Fruit fly (Drosophila melanogaster): ENCODE data around the gene CG13039.

The CG13039 gene

dm6 chr3L:16305820-16306650 is 20.5 kb downstream of the CG13039 start, which contains the start of the genes CG13043 and CG13063:
CG13043 (minus strand) TSS chr3L:16305870.
CG13063 (plus strand) TSS chr3L:16306600.
- TF ChIP-seq CG14711 (tag; optimal IDR thresholded peaks at IDR 0.05) (no peak), Clk (GFP tag; optimal IDR thresholded peaks at IDR 0.05) (no peak), cnc (optimal IDR thresholded peaks at IDR 0.05) (no peak), CG5204 (GFP tag; optimal IDR thresholded peaks at IDR 0.05) (no peak), bab1 (GFP tag; optimal IDR thresholded peaks at IDR 0.05) (no peak), kay (GFP tag; ENCODE audit: borderline replicate concordance) (no peak), toe (GFP tag; optimal IDR thresholded peaks at IDR 0.05) (no peak), ovo (GFP tag; optimal IDR thresholded peaks at IDR 0.05) (no peak), CG1620 (GFP tag; optimal IDR thresholded peaks at IDR 0.05) (no peak), cic (GFP tag; optimal IDR thresholded peaks at IDR 0.05) (no peak), CG7101 (tag; optimal IDR thresholded peaks at IDR 0.05) (no peak), CG7045 (GFP tag; optimal IDR thresholded peaks at IDR 0.05) (no peak), pad (GFP tag; optimal IDR thresholded peaks at IDR 0.05) (no peak), CG33017 (tag; optimal IDR thresholded peaks at IDR 0.05) (no peak), tj (GFP tag; optimal IDR thresholded peaks at IDR 0.05) (no peak), CG11617 (GFP tag; optimal IDR thresholded peaks at IDR 0.05) (no peak), Mnt (GFP tag; optimal IDR thresholded peaks at IDR 0.05) (no peak), Crg-1 (GFP tag; optimal IDR thresholded peaks at IDR 0.05) (no peak)

- TF ChIP-seq Crg-1 (GFP tag; optimal IDR thresholded peaks at IDR 0.05), result no peak
- TF ChIP-seq cnc (optimal IDR thresholded peaks at IDR 0.05), result no peak
- no peak for TF ChIP-seq CG33017 (tag; optimal IDR thresholded peaks at IDR 0.05)
- TF ChIP-seq CG7045 (GFP tag; optimal IDR thresholded peaks at IDR 0.05), result no peak
- no peak for TF ChIP-seq bab1 (GFP tag; optimal IDR thresholded peaks at IDR 0.05)
- TF ChIP-seq ovo (GFP tag; optimal IDR thresholded peaks at IDR 0.05), result no peak
- TF ChIP-seq pad (GFP tag; optimal IDR thresholded peaks at IDR 0.05), result no peak
- TF ChIP-seq kay (GFP tag; ENCODE audit: borderline replicate concordance), result no peak
- no peak for TF ChIP-seq CG12768 (GFP tag; optimal IDR thresholded peaks at IDR 0.05)
- no peak for TF ChIP-seq toe (GFP tag; optimal IDR thresholded peaks at IDR 0.05)
- no peak for TF ChIP-seq Hr96 (GFP tag; optimal IDR thresholded peaks at IDR 0.05)
These were observed 22.6 kb downstream of the CG13039 start, which contains the start of gene CG43249 for dm6 chr3L:16303982-16304381. CG43249 (plus strand) TSS chr3L:16304282.

- TF ChIP-seq bab1 (GFP tag; optimal IDR thresholded peaks at IDR 0.05) (no peak), cic (GFP tag; optimal IDR thresholded peaks at IDR 0.05) (no peak), CG33017 (tag; optimal IDR thresholded peaks at IDR 0.05) (no peak), Hr96 (GFP tag; optimal IDR thresholded peaks at IDR 0.05) (no peak), Crg-1 (GFP tag; optimal IDR thresholded peaks at IDR 0.05) (no peak), CG7045 (GFP tag; optimal IDR thresholded peaks at IDR 0.05) (no peak), CG1620 (GFP tag; optimal IDR thresholded peaks at IDR 0.05) (no peak), CG14711 (tag; optimal IDR thresholded peaks at IDR 0.05) (no peak), kay (GFP tag; ENCODE audit: borderline replicate concordance) (no peak), toe (GFP tag; optimal IDR thresholded peaks at IDR 0.05) (no peak), Clk (GFP tag; optimal IDR thresholded peaks at IDR 0.05) (no peak), ovo (GFP tag; optimal IDR thresholded peaks at IDR 0.05) (no peak), tj (GFP tag; optimal IDR thresholded peaks at IDR 0.05) (no peak), CG7101 (tag; optimal IDR thresholded peaks at IDR 0.05) (no peak), cnc (optimal IDR thresholded peaks at IDR 0.05) (no peak), CG5204 (GFP tag; optimal IDR thresholded peaks at IDR 0.05) (no peak), Mnt (GFP tag; optimal IDR thresholded peaks at IDR 0.05) (no peak)
These were observed 23.5 kb downstream of the CG13039 start, which contains the start of gene CG13044 for dm6 chr3L:16303078-16303477. CG13044 (minus strand) TSS chr3L:16303178.

- TF ChIP-seq pad (GFP tag; optimal IDR thresholded peaks at IDR 0.05), result no peak
- no peak for TF ChIP-seq CG11617 (GFP tag; optimal IDR thresholded peaks at IDR 0.05)
- TF ChIP-seq CG33017 (tag; optimal IDR thresholded peaks at IDR 0.05), result no peak
- TF ChIP-seq CG12768 (GFP tag; optimal IDR thresholded peaks at IDR 0.05), result no peak
- TF ChIP-seq bab1 (GFP tag; optimal IDR thresholded peaks at IDR 0.05), result no peak
- no peak for TF ChIP-seq cic (GFP tag; optimal IDR thresholded peaks at IDR 0.05)
- TF ChIP-seq tj (GFP tag; optimal IDR thresholded peaks at IDR 0.05), result no peak
- no peak for TF ChIP-seq toe (GFP tag; optimal IDR thresholded peaks at IDR 0.05)
- no peak for TF ChIP-seq cnc (optimal IDR thresholded peaks at IDR 0.05)
- no peak for TF ChIP-seq Mnt (GFP tag; optimal IDR thresholded peaks at IDR 0.05)
These were observed 25.4 kb downstream of the CG13039 start, which contains the start of gene CG4982 for dm6 chr3L:16301153-16301552. CG4982 (plus strand) TSS chr3L:16301453.

dm6 chr3L:16295447-16295846 is 31.1 kb downstream of the CG13039 start, which contains the start of gene CG4962:
CG4962 (minus strand) TSS chr3L:16295547.
- no peak for TF ChIP-seq CG33017 (tag; optimal IDR thresholded peaks at IDR 0.05)
- no peak for TF ChIP-seq pad (GFP tag; optimal IDR thresholded peaks at IDR 0.05)
- no peak for TF ChIP-seq Mnt (GFP tag; optimal IDR thresholded peaks at IDR 0.05)
- no peak for TF ChIP-seq Crg-1 (GFP tag; optimal IDR thresholded peaks at IDR 0.05)
- no peak for TF ChIP-seq cic (GFP tag; optimal IDR thresholded peaks at IDR 0.05)
- TF ChIP-seq CG7045 (GFP tag; optimal IDR thresholded peaks at IDR 0.05), result no peak
- no peak for TF ChIP-seq kay (GFP tag; ENCODE audit: borderline replicate concordance)
- no peak for TF ChIP-seq toe (GFP tag; optimal IDR thresholded peaks at IDR 0.05)
- TF ChIP-seq ovo (GFP tag; optimal IDR thresholded peaks at IDR 0.05), result no peak
- no peak for TF ChIP-seq CG11617 (GFP tag; optimal IDR thresholded peaks at IDR 0.05)
- no peak for TF ChIP-seq Clk (GFP tag; optimal IDR thresholded peaks at IDR 0.05)
- TF ChIP-seq CG5204 (GFP tag; optimal IDR thresholded peaks at IDR 0.05), result no peak
- no peak for TF ChIP-seq CG14711 (tag; optimal IDR thresholded peaks at IDR 0.05)
- no peak for TF ChIP-seq bab1 (GFP tag; optimal IDR thresholded peaks at IDR 0.05)
- TF ChIP-seq cnc (optimal IDR thresholded peaks at IDR 0.05), result no peak
- no peak for TF ChIP-seq CG1620 (GFP tag; optimal IDR thresholded peaks at IDR 0.05)
- no peak for TF ChIP-seq tj (GFP tag; optimal IDR thresholded peaks at IDR 0.05)
- TF ChIP-seq Hr96 (GFP tag; optimal IDR thresholded peaks at IDR 0.05), result no peak
